Worm (Caenorhabditis elegans): ENCODE data around the gene bmk-1.

Gene bmk-1

ce11 chrV:14447240-14447763 is 9.5 kb downstream of the bmk-1 start, which contains the start of the genes dlat-1 and fntb-1 (continued):
- TF ChIP-seq madf-9 (GFP tag; conservative IDR thresholded peaks at IDR 0.05) = no peak
- TF ChIP-seq mes-2 (tag; optimal IDR thresholded peaks at IDR 0.05; ENCODE audit: poor library complexity, severe bottlenecking) = peak; percentile 19
- no peak for TF ChIP-seq T26A8.4 (GFP tag; IDR thresholded peaks at IDR 0.05)
- no peak for TF ChIP-seq tra-1 (GFP tag; IDR thresholded peaks at IDR 0.05)
- TF ChIP-seq Y105C5A.15 (GFP tag; IDR thresholded peaks at IDR 0.05) = no peak
- no peak for TF ChIP-seq nhr-237 (tag; optimal IDR thresholded peaks at IDR 0.05)
- no peak for TF ChIP-seq zip-11 (GFP tag; IDR thresholded peaks at IDR 0.05)
- peak; percentile 56 for TF ChIP-seq dmd-6 (GFP tag; IDR thresholded peaks at IDR 0.05)
- no peak for TF ChIP-seq snpc-1.2 (GFP tag; IDR thresholded peaks at IDR 0.05)
- TF ChIP-seq nhr-111 (GFP tag; optimal IDR thresholded peaks at IDR 0.05) = no peak
- TF ChIP-seq ceh-20 (GFP tag; IDR thresholded peaks at IDR 0.05) = no peak

DNA sequence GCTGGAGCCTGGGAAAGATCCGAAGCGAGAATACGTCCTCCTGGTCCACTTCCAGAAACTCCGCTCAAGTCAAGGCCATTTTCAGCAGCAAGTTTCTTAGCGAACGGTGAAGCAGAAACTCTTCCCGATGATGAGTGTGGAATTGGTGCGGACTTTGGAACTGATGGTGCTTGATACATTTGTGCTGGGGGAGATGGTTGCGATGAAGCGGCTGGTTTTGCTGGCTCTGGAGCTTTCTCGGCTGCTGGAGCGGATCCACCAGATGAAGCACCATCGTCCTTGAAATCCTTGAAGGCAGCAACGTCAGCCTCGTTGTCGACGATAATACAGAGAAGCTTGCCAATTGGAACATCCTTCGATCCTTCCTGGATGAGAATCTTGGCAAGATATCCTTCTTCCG is 10.3 kb downstream of the bmk-1 start:
- TF ChIP-seq php-3 (GFP tag; IDR thresholded peaks at IDR 0.05) (no peak), dve-1 (tag; optimal IDR thresholded peaks at IDR 0.05; ENCODE audit: insufficient read depth) (no peak), nhr-6 (tag; optimal IDR thresholded peaks at IDR 0.05) (no peak), set-16 (GFP tag; IDR thresholded peaks at IDR 0.05) (peak; percentile 51), F10B5.3 (tag; optimal IDR thresholded peaks at IDR 0.05) (no peak), nhr-25 (tag; optimal IDR thresholded peaks at IDR 0.05; ENCODE audit: borderline replicate concordance, insufficient read depth) (no peak)

ce11 chrV:14443471-14444015 is 13.2 kb downstream of the bmk-1 start:
- peak; percentile 53 for TF ChIP-seq mes-2 (tag; optimal IDR thresholded peaks at IDR 0.05; ENCODE audit: poor library complexity, severe bottlenecking)

DNA sequence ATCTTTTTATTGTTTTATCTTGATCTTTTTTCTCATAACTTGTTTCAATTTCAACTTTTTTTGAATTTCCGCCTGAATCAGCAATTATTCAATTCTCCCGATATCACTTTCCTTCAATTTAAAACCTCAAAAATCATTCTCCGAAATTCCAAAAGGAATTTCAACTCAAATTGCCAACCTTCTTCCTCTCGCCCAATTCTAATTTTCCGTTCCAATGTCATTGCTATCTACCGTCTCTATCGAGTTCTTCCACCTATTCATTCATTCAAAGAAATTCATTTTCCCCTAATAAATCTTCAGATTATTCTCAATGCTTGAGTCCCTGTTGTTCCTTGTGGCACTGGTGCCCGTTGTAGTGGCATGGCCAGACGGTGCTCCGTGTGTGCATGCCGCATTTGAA is 15.9 kb downstream of the bmk-1 start, which contains the start of gene F23B12.4:
F23B12.4 (plus strand) TSS at position 301 of the 400 bp plus-strand sequence.
- TF ChIP-seq snpc-4 (tag; optimal IDR thresholded peaks at IDR 0.05) (no peak), ztf-11 (tag; optimal IDR thresholded peaks at IDR 0.05) (no peak), lir-3 (tag; optimal IDR thresholded peaks at IDR 0.05) (no peak), ceh-20 (GFP tag; IDR thresholded peaks at IDR 0.05) (no peak), pha-4 (GFP tag; IDR thresholded peaks at IDR 0.05) (no peak), pha-4 (tag; optimal IDR thresholded peaks at IDR 0.05) (no peak), lin-39 (tag; optimal IDR thresholded peaks at IDR 0.05) (no peak), ceh-28 (tag; optimal IDR thresholded peaks at IDR 0.05) (no peak), mxl-3 (GFP tag; optimal IDR thresholded peaks at IDR 0.05) (no peak), madf-5 (GFP tag; IDR thresholded peaks at IDR 0.05) (no peak)

DNA sequence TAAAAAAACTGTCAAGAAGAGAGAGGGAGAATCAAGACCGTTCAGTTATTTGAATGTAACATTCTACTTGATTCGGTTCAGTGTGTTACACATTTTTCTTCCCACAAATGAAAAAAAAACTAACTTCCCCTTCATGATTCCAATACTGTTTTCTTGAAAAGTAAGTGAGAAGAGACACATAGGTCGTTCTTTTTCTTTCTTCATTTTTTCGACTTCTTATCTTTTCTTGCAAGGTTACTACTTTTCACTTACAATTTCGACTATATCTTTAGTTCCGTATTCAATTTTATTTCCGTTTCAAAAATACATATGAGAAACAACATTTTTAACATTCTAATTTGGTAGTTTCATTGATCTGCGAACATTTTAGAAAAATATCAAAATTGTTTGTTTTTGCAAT is 17.5 kb downstream of the bmk-1 start:
- TF ChIP-seq unc-62 (GFP tag; optimal IDR thresholded peaks at IDR 0.05 in 1 of 2) (peak in 1 of 2 experiments; percentile 97), unc-62 (tag; optimal IDR thresholded peaks at IDR 0.05) (no peak), aha-1 (tag) (peak; percentile 55), pqm-1 (tag; optimal IDR thresholded peaks at IDR 0.05) (no peak)

DNA sequence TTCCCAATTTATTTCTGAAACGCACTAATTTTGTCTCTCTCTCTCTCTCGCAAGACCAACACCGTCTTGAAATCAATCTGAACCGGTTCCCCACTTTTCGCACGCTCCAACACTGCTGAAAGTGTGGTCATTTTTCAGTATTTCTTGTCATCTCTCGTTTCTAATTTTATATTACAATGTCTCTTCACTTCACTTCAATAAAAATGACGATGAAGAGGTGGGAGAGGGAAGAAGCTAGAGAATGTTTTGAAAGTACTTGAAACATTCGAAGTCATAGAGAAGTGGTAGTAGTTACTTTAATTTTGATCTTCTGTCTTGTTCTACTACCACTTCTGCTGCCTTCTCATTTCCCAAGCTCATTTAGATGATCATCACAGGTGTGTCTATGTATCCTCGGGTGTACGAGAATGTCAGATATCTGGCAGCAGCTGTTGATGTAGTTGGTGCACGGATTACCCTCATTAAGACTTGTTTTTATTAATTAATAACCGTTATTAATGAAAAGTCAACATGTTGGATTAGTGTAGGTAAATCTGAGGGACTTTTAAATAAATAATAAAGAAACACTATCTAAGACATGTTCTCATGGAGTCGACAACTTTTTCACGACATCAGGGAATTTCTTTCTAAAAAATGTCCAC is 18.6 kb downstream of the bmk-1 start:
- no peak for TF ChIP-seq lim-7 (GFP tag; IDR thresholded peaks at IDR 0.05)
- peak; percentile 91 for TF ChIP-seq aha-1 (tag)
- no peak for TF ChIP-seq php-3 (GFP tag; IDR thresholded peaks at IDR 0.05)
- no peak for TF ChIP-seq ceh-28 (tag; optimal IDR thresholded peaks at IDR 0.05)
- no peak for TF ChIP-seq mdl-1 (tag; optimal IDR thresholded peaks at IDR 0.05)
- TF ChIP-seq unc-62 (GFP tag; optimal IDR thresholded peaks at IDR 0.05 in 1 of 2) = peak in 1 of 2 experiments; percentile 57
- no peak for TF ChIP-seq unc-62 (tag; optimal IDR thresholded peaks at IDR 0.05)
- TF ChIP-seq nhr-41 (GFP tag; IDR thresholded peaks at IDR 0.05) = no peak
- TF ChIP-seq lsy-2 (tag; optimal IDR thresholded peaks at IDR 0.05) = no peak
- TF ChIP-seq lin-13 (GFP tag; optimal IDR thresholded peaks at IDR 0.05) = no peak
- TF ChIP-seq saeg-2 (GFP tag; IDR thresholded peaks at IDR 0.05) = no peak
- no peak for TF ChIP-seq mxl-3 (GFP tag; optimal IDR thresholded peaks at IDR 0.05)
- no peak for TF ChIP-seq unc-130 (GFP tag; optimal IDR thresholded peaks at IDR 0.05)

All from whole organism, L4 larva.